Fruit fly (Drosophila melanogaster) whole organism, pupa: ENCODE results near the gene mof.

ENCODE experiments used
- CG10348 ChIP-seq: fragments of 200-800 bp; sonication (Bioruptor generic); IDR thresholded peaks from 2 replicates; pipeline ENCODE4 v1.3.6; 2022; ENCODE audit warnings: missing biosample characterization, missing genetic modification characterization
- CG12605 ChIP-seq: fragments of 200-800 bp; sonication (Bioruptor generic); IDR thresholded peaks from 2 replicates; pipeline ENCODE4 v1.3.6; 2022; ENCODE audit warnings: missing biosample characterization, missing genetic modification characterization
- CG13204 ChIP-seq: fragments of 200-800 bp; sonication (Bioruptor generic); optimal IDR thresholded peaks from 2 replicates; lab custom pipeline; 2018; ENCODE audit warnings: missing biosample characterization, mild to moderate bottlenecking, missing genetic modification characterization, moderate library complexity
- CG14655 ChIP-seq: fragments of 200-800 bp; sonication (Bioruptor generic); optimal IDR thresholded peaks from 3 replicates; lab custom pipeline; 2017; ENCODE audit warnings: mild to moderate bottlenecking, missing biosample characterization, missing genetic modification reagents, missing genetic modification characterization
- CG15710 ChIP-seq: fragments of 200-800 bp; sonication (Bioruptor generic); optimal IDR thresholded peaks from 2 replicates; lab custom pipeline; 2018; ENCODE audit warnings: missing biosample characterization, mild to moderate bottlenecking, missing genetic modification characterization, moderate library complexity
- CG17806 ChIP-seq: fragments of 200-800 bp; sonication (Bioruptor generic); optimal IDR thresholded peaks from 2 replicates; lab custom pipeline; 2018; ENCODE audit warnings: missing biosample characterization, mild to moderate bottlenecking, missing genetic modification characterization, moderate library complexity
- CG32121 ChIP-seq: fragments of 200-800 bp; sonication (Bioruptor generic); IDR thresholded peaks from 2 replicates; pipeline ENCODE4 v1.3.6; 2022; ENCODE audit warnings: missing biosample characterization, missing genetic modification characterization
- CG34367 ChIP-seq: fragments of 200-800 bp; sonication (Bioruptor generic); optimal IDR thresholded peaks from 2 replicates; lab custom pipeline; 2018; ENCODE audit warnings: missing biosample characterization, mild to moderate bottlenecking, missing genetic modification characterization
- CG4496 ChIP-seq: fragments of 200-800 bp; sonication (Bioruptor generic); IDR thresholded peaks from 3 replicates; pipeline ENCODE4 v1.3.6; 2022; ENCODE audit warnings: missing biosample characterization, missing genetic modification characterization
- CG8159 ChIP-seq: fragments of 200-800 bp; sonication (Bioruptor generic); optimal IDR thresholded peaks from 3 replicates; lab custom pipeline; 2018; ENCODE audit warnings: missing biosample characterization, mild to moderate bottlenecking, missing genetic modification characterization, moderate library complexity
- CG8301 ChIP-seq: fragments of 200-800 bp; sonication (Bioruptor generic); optimal IDR thresholded peaks from 2 replicates; lab custom pipeline; 2018; ENCODE audit warnings: missing biosample characterization, mild to moderate bottlenecking, missing genetic modification characterization
- CG9948 ChIP-seq: fragments of 200-800 bp; sonication (Bioruptor generic); optimal IDR thresholded peaks from 2 replicates; lab custom pipeline; 2018; ENCODE audit warnings: missing biosample characterization, mild to moderate bottlenecking, missing genetic modification characterization, moderate library complexity
- D1 ChIP-seq: fragments of 200-800 bp; sonication (Bioruptor generic); optimal IDR thresholded peaks from 2 replicates; lab custom pipeline; 2018; ENCODE audit warnings: missing biosample characterization, mild to moderate bottlenecking, missing genetic modification characterization, moderate library complexity
- EcR ChIP-seq: fragments of 200-800 bp; sonication (Bioruptor generic); optimal IDR thresholded peaks from 3 replicates; lab custom pipeline; 2019; ENCODE audit warnings: missing biosample characterization, missing genetic modification characterization, mild to moderate bottlenecking, moderate library complexity, missing genetic modification reagents
- Ets98B ChIP-seq: fragments of 200-800 bp; sonication (Bioruptor generic); IDR thresholded peaks from 2 replicates; pipeline ENCODE4 v1.3.6; 2022; ENCODE audit warnings: missing biosample characterization, missing genetic modification characterization
- Pif1A ChIP-seq: fragments of 200-800 bp; sonication (Bioruptor generic); optimal IDR thresholded peaks from 3 replicates; lab custom pipeline; 2016; ENCODE audit warnings: missing biosample characterization, missing genetic modification characterization
- Pif1B ChIP-seq: fragments of 200-800 bp; sonication (Bioruptor generic); optimal IDR thresholded peaks from 3 replicates; lab custom pipeline; 2016; ENCODE audit warnings: missing biosample characterization, missing genetic modification characterization
- Snoo ChIP-seq: fragments of 200-800 bp; sonication (Bioruptor generic); optimal IDR thresholded peaks from 3 replicates; lab custom pipeline; 2017; ENCODE audit warnings: missing biosample characterization, mild to moderate bottlenecking, missing genetic modification characterization, inconsistent platforms
- fd96Ca ChIP-seq: fragments of 200-800 bp; sonication (Bioruptor generic); IDR thresholded peaks from 3 replicates; pipeline ENCODE4 v1.3.6; 2022; ENCODE audit warnings: missing biosample characterization, missing genetic modification characterization
- gl ChIP-seq: fragments of 200-800 bp; sonication (Bioruptor generic); optimal IDR thresholded peaks from 2 replicates; lab custom pipeline; 2018; ENCODE audit warnings: missing biosample characterization, mild to moderate bottlenecking, missing genetic modification characterization
- rn ChIP-seq: fragments of 200-800 bp; sonication (Bioruptor generic); IDR thresholded peaks from 2 replicates; pipeline ENCODE4 v1.3.6; 2022; ENCODE audit warnings: missing biosample characterization, missing genetic modification characterization

Gene mof

dm6 chrX:5893165-5893564 lies 16.5 kb upstream of the mof start:
- TF ChIP-seq CG9948 (tag; lab: Kevin White, UChicago) (no peak), CG17806 (tag; lab: Kevin White, UChicago) (no peak), Pif1B (no peak), CG34367 (tag; lab: Kevin White, UChicago) (no peak), Pif1A (GFP tag; lab: Kevin White, UChicago) (no peak)

dm6 chrX:5892512-5892911 lies 15.9 kb upstream of the mof start:
- TF ChIP-seq CG10348 (GFP tag; lab: Robert Waterston, UW) (no peak), CG8301 (tag; lab: Kevin White, UChicago) (no peak), CG14655 (GFP tag; lab: Kevin White, UChicago) (no peak), Pif1B (no peak), CG15710 (no peak)

dm6 chrX:5891666-5892444 lies 15.2 kb upstream of the mof start:
- peak; percentile 39; the same call in 1 of the 3 replicates for TF ChIP-seq fd96Ca
- TF ChIP-seq CG34367 (tag; lab: Kevin White, UChicago): no peak
- TF ChIP-seq CG8301 (tag; lab: Kevin White, UChicago): peak; percentile 77
- no peak for TF ChIP-seq Snoo (tag; lab: Kevin White, UChicago)
- TF ChIP-seq CG12605 (GFP tag; lab: Robert Waterston, UW): no peak; the same call in none of the 2 replicates
- TF ChIP-seq CG13204 (GFP tag; lab: Kevin White, UChicago): no peak
- TF ChIP-seq CG32121 (GFP tag; lab: Robert Waterston, UW): peak; percentile 18; the same call in 1 of the 2 replicates
- no peak for TF ChIP-seq CG10348 (GFP tag; lab: Robert Waterston, UW)
- TF ChIP-seq D1: no peak
- no peak for TF ChIP-seq EcR
- no peak for TF ChIP-seq gl (tag; lab: Kevin White, UChicago)
- no peak for TF ChIP-seq rn (GFP tag; lab: Robert Waterston, UW)
- no peak for TF ChIP-seq Pif1A (GFP tag; lab: Kevin White, UChicago)
- peak; percentile 51; the same call in 1 of the 2 replicates for TF ChIP-seq Ets98B (GFP tag; lab: Robert Waterston, UW)
- no peak for TF ChIP-seq CG15710
- TF ChIP-seq Pif1B: no peak
- peak; percentile 46 for TF ChIP-seq CG9948 (tag; lab: Kevin White, UChicago)
- peak; percentile 57 for TF ChIP-seq CG17806 (tag; lab: Kevin White, UChicago)
- peak; percentile 83 for TF ChIP-seq CG4496 (GFP tag; lab: Robert Waterston, UW)
- peak; percentile 18 for TF ChIP-seq CG8159 (tag; lab: Kevin White, UChicago)
- TF ChIP-seq CG14655 (GFP tag; lab: Kevin White, UChicago): peak; percentile 82

dm6 chrX:5888933-5889332 lies 12.3 kb upstream of the mof start:
- TF ChIP-seq CG9948 (tag; lab: Kevin White, UChicago): no peak
- no peak for TF ChIP-seq CG14655 (GFP tag; lab: Kevin White, UChicago)
- TF ChIP-seq CG34367 (tag; lab: Kevin White, UChicago): no peak

- TF ChIP-seq CG13204 (GFP tag; lab: Kevin White, UChicago): no peak
- TF ChIP-seq CG8301 (tag; lab: Kevin White, UChicago): no peak
- TF ChIP-seq CG15710: peak; percentile 10
- TF ChIP-seq rn (GFP tag; lab: Robert Waterston, UW): no peak
- no peak for TF ChIP-seq CG17806 (tag; lab: Kevin White, UChicago)
- TF ChIP-seq fd96Ca: no peak
- TF ChIP-seq CG14655 (GFP tag; lab: Kevin White, UChicago): no peak
- TF ChIP-seq CG12605 (GFP tag; lab: Robert Waterston, UW): no peak
- peak; percentile 36 for TF ChIP-seq EcR
- TF ChIP-seq Ets98B (GFP tag; lab: Robert Waterston, UW): no peak
- peak; percentile 43 for TF ChIP-seq Pif1A (GFP tag; lab: Kevin White, UChicago)
- TF ChIP-seq CG8159 (tag; lab: Kevin White, UChicago): peak; percentile 38
Measured at dm6 chrX:5888260-5888659, 11.6 kb upstream of the mof start.

- TF ChIP-seq CG14655 (GFP tag; lab: Kevin White, UChicago) (peak; percentile 78), CG12605 (GFP tag; lab: Robert Waterston, UW) (peak; percentile 53; the same call in 1 of the 2 replicates), EcR (peak; percentile 96), D1 (peak; percentile 4), CG15710 (peak; percentile 82), CG34367 (tag; lab: Kevin White, UChicago) (peak; percentile 80), CG4496 (GFP tag; lab: Robert Waterston, UW) (peak; percentile 82), Ets98B (GFP tag; lab: Robert Waterston, UW) (peak; percentile 55), CG13204 (GFP tag; lab: Kevin White, UChicago) (peak; percentile 76), CG9948 (tag; lab: Kevin White, UChicago) (peak; percentile 78), CG10348 (GFP tag; lab: Robert Waterston, UW) (no peak), Pif1B (peak; percentile 83), gl (tag; lab: Kevin White, UChicago) (peak; percentile 63), CG32121 (GFP tag; lab: Robert Waterston, UW) (0 out of 2 replicates have a peak, but pooled peaks have one; percentile 33), fd96Ca (peak; percentile 83; the same call in 2 of the 3 replicates), CG8301 (tag; lab: Kevin White, UChicago) (peak; percentile 66), rn (GFP tag; lab: Robert Waterston, UW) (0 out of 2 replicates have a peak, but pooled peaks have one; percentile 32), CG17806 (tag; lab: Kevin White, UChicago) (peak; percentile 74), Pif1A (GFP tag; lab: Kevin White, UChicago) (peak; percentile 69), CG8159 (tag; lab: Kevin White, UChicago) (peak; percentile 81), Snoo (tag; lab: Kevin White, UChicago) (peak; percentile 85)
Measured at dm6 chrX:5886764-5887555, 10.3 kb upstream of the mof start.
